Fruit fly (Drosophila melanogaster) whole organism, embryonic: ENCODE data around the gene CG31816.

Experiments
- Atf6 ChIP-seq: fragments of 200-800 bp; sonication (Bioruptor generic); IDR thresholded peaks from 2 replicates; pipeline ENCODE4 v1.3.6; 2022; ENCODE audit warnings: missing biosample characterization, missing genetic modification characterization
- B-H1 ChIP-seq: fragments of 200-800 bp; sonication (Bioruptor generic); IDR thresholded peaks from 3 replicates; pipeline ENCODE4 v1.3.6; 2022; ENCODE audit warnings: missing biosample characterization, missing genetic modification characterization
- B-H2 ChIP-seq: fragments of 200-800 bp; sonication (Bioruptor generic); optimal IDR thresholded peaks from 2 replicates; lab custom pipeline; 2018; ENCODE audit warnings: missing biosample characterization, mild to moderate bottlenecking, missing genetic modification characterization
- CG10209 ChIP-seq: fragments of 200-800 bp; sonication (Bioruptor generic); optimal IDR thresholded peaks from 3 replicates; lab custom pipeline; 2017; ENCODE audit warnings: missing biosample characterization, mild to moderate bottlenecking, missing genetic modification characterization, missing genetic modification reagents
- CG10321 ChIP-seq: fragments of 200-800 bp; sonication (Bioruptor generic); IDR thresholded peaks from 2 replicates; pipeline ENCODE4 v1.3.6; 2022; ENCODE audit warnings: missing biosample characterization, missing genetic modification characterization
- CG10959 ChIP-seq: fragments of 200-800 bp; sonication (Bioruptor generic); IDR thresholded peaks from 2 replicates; pipeline ENCODE4 v1.3.6; 2022; ENCODE audit warnings: missing biosample characterization, missing genetic modification characterization
- CG11085 ChIP-seq: fragments of 200-800 bp; sonication (Bioruptor generic); IDR thresholded peaks from 2 replicates; pipeline ENCODE4 v1.3.6; 2022; ENCODE audit warnings: missing biosample characterization, missing genetic modification characterization
- CG12071 ChIP-seq: fragments of 200-800 bp; sonication (Bioruptor generic); optimal IDR thresholded peaks from 3 replicates; lab custom pipeline; 2018; ENCODE audit warnings: missing biosample characterization, mild to moderate bottlenecking, missing genetic modification characterization
- CG12659 ChIP-seq: fragments of 200-800 bp; sonication (Bioruptor generic); optimal IDR thresholded peaks from 3 replicates; lab custom pipeline; 2017; ENCODE audit warnings: mild to moderate bottlenecking, missing biosample characterization, missing genetic modification reagents, missing genetic modification characterization
- CG13424 ChIP-seq: fragments of 200-800 bp; sonication (Bioruptor generic); optimal IDR thresholded peaks from 2 replicates; lab custom pipeline; 2019; ENCODE audit warnings: missing biosample characterization, mild to moderate bottlenecking, missing genetic modification characterization, moderate library complexity
- CG13894 ChIP-seq: fragments of 200-800 bp; sonication (Bioruptor generic); optimal IDR thresholded peaks from 3 replicates; lab custom pipeline; 2018; ENCODE audit warnings: missing biosample characterization, mild to moderate bottlenecking, missing genetic modification characterization, moderate library complexity
- CG1647 ChIP-seq: fragments of 200-800 bp; sonication (Bioruptor generic); optimal IDR thresholded peaks from 3 replicates; lab custom pipeline; 2016; ENCODE audit warnings: missing biosample characterization, missing genetic modification characterization
- CG17568 ChIP-seq: fragments of 200-800 bp; sonication (Bioruptor generic); optimal IDR thresholded peaks from 2 replicates; lab custom pipeline; 2018; ENCODE audit warnings: missing biosample characterization, mild to moderate bottlenecking, missing genetic modification characterization, moderate library complexity
- CG18764 ChIP-seq: fragments of 200-800 bp; sonication (Bioruptor generic); optimal IDR thresholded peaks from 3 replicates; lab custom pipeline; 2016; ENCODE audit warnings: missing biosample characterization, missing genetic modification characterization
- CG2116 ChIP-seq: fragments of 200-800 bp; sonication (Bioruptor generic); optimal IDR thresholded peaks from 3 replicates; lab custom pipeline; 2018; ENCODE audit warnings: missing biosample characterization, mild to moderate bottlenecking, missing genetic modification characterization
- CG2129 ChIP-seq: fragments of 200-800 bp; sonication (Bioruptor generic); IDR thresholded peaks from 2 replicates; pipeline ENCODE4 v1.3.6; 2022; ENCODE audit warnings: missing biosample characterization, missing genetic modification characterization; ENCODE audit not compliant: partially characterized antibody
- CG3163 ChIP-seq: fragments of 200-800 bp; sonication (Bioruptor generic); optimal IDR thresholded peaks from 3 replicates; lab custom pipeline; 2016; ENCODE audit warnings: missing biosample characterization, missing genetic modification characterization
- CG3281 ChIP-seq: fragments of 200-800 bp; sonication (Bioruptor generic); optimal IDR thresholded peaks from 3 replicates; lab custom pipeline; 2017; ENCODE audit warnings: missing biosample characterization, mild to moderate bottlenecking, missing genetic modification characterization
- CG33557 ChIP-seq: fragments of 200-800 bp; sonication (Bioruptor generic); optimal IDR thresholded peaks from 2 replicates; lab custom pipeline; 2019; ENCODE audit warnings: missing biosample characterization, mild to moderate bottlenecking, missing genetic modification characterization, moderate library complexity
- CG6654 ChIP-seq: fragments of 200-800 bp; sonication (Bioruptor generic); optimal IDR thresholded peaks from 2 replicates; lab custom pipeline; 2017; ENCODE audit warnings: missing biosample characterization, mild to moderate bottlenecking, missing genetic modification characterization
- CG9215 ChIP-seq: fragments of 200-800 bp; sonication (Bioruptor generic); IDR thresholded peaks from 2 replicates; pipeline ENCODE4 v1.3.6; 2022; ENCODE audit warnings: missing biosample characterization, missing genetic modification characterization
- Dref ChIP-seq: fragments of 200-800 bp; sonication (Bioruptor generic); IDR thresholded peaks from 2 replicates; pipeline ENCODE4 v1.3.6; 2022; ENCODE audit warnings: missing biosample characterization, missing genetic modification characterization
- Eip74EF ChIP-seq, 2 experiments: fragments of 200-800 bp in 1 of 2; fragments of >200 bp in 1 of 2; sonication (Bioruptor generic) in 1 of 2; optimal IDR thresholded peaks; 2 replicates each; lab custom pipeline; 2017 to 2019; ENCODE audit warnings: missing biosample characterization in 2 of 2, missing genetic modification characterization in 2 of 2, mild to moderate bottlenecking in 1 of 2, moderate library complexity in 1 of 2
- Elba2 ChIP-seq: fragments of 200-800 bp; sonication (Bioruptor generic); optimal IDR thresholded peaks from 3 replicates; lab custom pipeline; 2016; ENCODE audit warnings: missing biosample characterization, missing genetic modification characterization
- Fer3 ChIP-seq: fragments of 200-800 bp; sonication (Bioruptor generic); optimal IDR thresholded peaks from 2 replicates; lab custom pipeline; 2018; ENCODE audit warnings: missing biosample characterization, mild to moderate bottlenecking, missing genetic modification characterization, moderate library complexity
- Gug ChIP-seq: fragments of 200-800 bp; sonication (Bioruptor generic); IDR thresholded peaks from 4 replicates; pipeline ENCODE4 v1.3.6; 2022; ENCODE audit warnings: missing biosample characterization, missing genetic modification characterization
- Hr39 ChIP-seq: fragments of >200 bp; optimal IDR thresholded peaks from 2 replicates; lab custom pipeline; 2017
- Lim3 ChIP-seq: fragments of 200-800 bp; sonication (Bioruptor generic); IDR thresholded peaks from 2 replicates; pipeline ENCODE4 v1.3.6; 2022; ENCODE audit warnings: missing biosample characterization, missing genetic modification characterization
- NC2α ChIP-seq: fragments of 200-800 bp; sonication (Bioruptor generic); optimal IDR thresholded peaks from 2 replicates; lab custom pipeline; 2016; ENCODE audit warnings: missing biosample characterization, missing genetic modification characterization
- Sry-β ChIP-seq: fragments of 200-800 bp; sonication (Bioruptor generic); optimal IDR thresholded peaks from 2 replicates; lab custom pipeline; 2018; ENCODE audit warnings: missing biosample characterization, mild to moderate bottlenecking, missing genetic modification characterization, moderate library complexity
- Stat92E ChIP-seq, 3 experiments: fragments of >200 bp in 2 of 3; fragments of 200-800 bp in 1 of 3; sonication (Bioruptor generic) in 1 of 3; optimal IDR thresholded peaks; 2 replicates each; lab custom pipeline; 2017 to 2019; ENCODE audit warnings: missing biosample characterization in 3 of 3, missing genetic modification characterization in 3 of 3, mild to moderate bottlenecking in 1 of 3, moderate library complexity in 1 of 3
- amos ChIP-seq: fragments of 200-800 bp; sonication (Bioruptor generic); IDR thresholded peaks from 2 replicates; pipeline ENCODE4 v1.3.6; 2022; ENCODE audit warnings: missing biosample characterization, missing genetic modification characterization; ENCODE audit not compliant: partially characterized antibody
- ase ChIP-seq: fragments of 200-800 bp; sonication (Bioruptor generic); IDR thresholded peaks from 3 replicates; pipeline ENCODE4 v1.3.6; 2022; ENCODE audit warnings: missing biosample characterization, missing genetic modification characterization
- chif ChIP-seq, 2 experiments: fragments of 200-800 bp; sonication (Bioruptor generic); optimal IDR thresholded peaks; 3 replicates each; lab custom pipeline; 2016; ENCODE audit warnings: missing biosample characterization in 2 of 2, missing genetic modification characterization in 2 of 2
- chinmo ChIP-seq: fragments of 200-800 bp; sonication (Bioruptor generic); IDR thresholded peaks from 4 replicates; pipeline ENCODE4 v1.3.6; 2022; ENCODE audit warnings: missing biosample characterization, missing genetic modification characterization; ENCODE audit not compliant: partially characterized antibody
- chn ChIP-seq: fragments of 200-800 bp; sonication (Bioruptor generic); optimal IDR thresholded peaks from 2 replicates; lab custom pipeline; 2016; ENCODE audit warnings: missing biosample characterization, missing genetic modification characterization
- corto ChIP-seq: fragments of 200-800 bp; sonication (Bioruptor generic); optimal IDR thresholded peaks from 2 replicates; lab custom pipeline; 2016; ENCODE audit warnings: missing biosample characterization, mild to moderate bottlenecking, missing genetic modification characterization, moderate library complexity
- dmrt11E ChIP-seq: fragments of 200-800 bp; sonication (Bioruptor generic); optimal IDR thresholded peaks from 3 replicates; lab custom pipeline; 2018; ENCODE audit warnings: missing biosample characterization, mild to moderate bottlenecking, missing genetic modification characterization, moderate library complexity
- dpn ChIP-seq, 2 experiments: fragments of 200-800 bp; sonication (Bioruptor generic); optimal IDR thresholded peaks; 3 replicates each; lab custom pipeline; 2016; ENCODE audit warnings: missing biosample characterization in 2 of 2, missing genetic modification characterization in 2 of 2
- emc ChIP-seq: fragments of 200-800 bp; sonication (Bioruptor generic); optimal IDR thresholded peaks from 2 replicates; lab custom pipeline; 2016; ENCODE audit warnings: missing biosample characterization, missing genetic modification characterization
- eyg ChIP-seq: fragments of 200-800 bp; sonication (Bioruptor generic); optimal IDR thresholded peaks from 3 replicates; lab custom pipeline; 2016; ENCODE audit warnings: missing biosample characterization, missing genetic modification characterization
- hb ChIP-seq: fragments of 200-800 bp; sonication (Bioruptor generic); IDR thresholded peaks from 3 replicates; pipeline ENCODE4 v1.3.6; 2022; ENCODE audit warnings: missing biosample characterization, missing genetic modification characterization; ENCODE audit not compliant: partially characterized antibody
- luna ChIP-seq: fragments of 200-800 bp; sonication (Bioruptor generic); optimal IDR thresholded peaks from 2 replicates; lab custom pipeline; 2016; ENCODE audit warnings: missing biosample characterization, missing genetic modification characterization
- nmo ChIP-seq: fragments of 200-800 bp; sonication (Bioruptor generic); optimal IDR thresholded peaks from 2 replicates; lab custom pipeline; 2018; ENCODE audit warnings: missing biosample characterization, mild to moderate bottlenecking, missing genetic modification characterization, moderate library complexity
- onecut ChIP-seq: fragments of 200-800 bp; sonication (Bioruptor generic); IDR thresholded peaks from 2 replicates; pipeline ENCODE4 v1.3.6; 2022; ENCODE audit warnings: missing biosample characterization, missing genetic modification characterization
- run ChIP-seq: fragments of 200-800 bp; sonication (Bioruptor generic); optimal IDR thresholded peaks from 3 replicates; lab custom pipeline; 2018; ENCODE audit warnings: missing biosample characterization, mild to moderate bottlenecking, missing genetic modification characterization
- so ChIP-seq: fragments of 200-800 bp; sonication (Bioruptor generic); IDR thresholded peaks from 3 replicates; pipeline ENCODE4 v1.3.6; 2022; ENCODE audit warnings: missing biosample characterization, missing genetic modification characterization
- sqz ChIP-seq: fragments of 200-800 bp; sonication (Bioruptor generic); optimal IDR thresholded peaks from 3 replicates; lab custom pipeline; 2018; ENCODE audit warnings: missing biosample characterization, mild to moderate bottlenecking, missing genetic modification characterization
- trem ChIP-seq: fragments of 200-800 bp; optimal IDR thresholded peaks from 3 replicates; lab custom pipeline; 2019; ENCODE audit warnings: missing biosample characterization, mild to moderate bottlenecking, missing genetic modification characterization, moderate library complexity

The CG31816 gene

dm6 chr2L:16532702-16533385 is 9.5 kb upstream of the CG31816 start, which contains the start of gene CG5953 (continued):
- TF ChIP-seq CG10321 = peak; percentile 77
- TF ChIP-seq so (GFP tag; lab: Robert Waterston, UW) = peak; percentile 96
- peak; percentile 97 for TF ChIP-seq Fer3 (tag; lab: Kevin White, UChicago)
- TF ChIP-seq CG12659 (GFP tag; lab: Kevin White, UChicago) = peak; percentile 98
- TF ChIP-seq Eip74EF (GFP tag; optimal IDR thresholded peaks at IDR 0.05; lab: Kevin White, UChicago) = peak in 1 of 2 experiments; percentile 97
- peak; percentile 82 for TF ChIP-seq CG1647 (GFP tag; lab: Kevin White, UChicago)
- peak; percentile 93 for TF ChIP-seq chn (GFP tag; lab: Kevin White, UChicago)
- TF ChIP-seq CG12071 = peak; percentile 93
- TF ChIP-seq CG13894 (tag; lab: Kevin White, UChicago) = peak; percentile 88
- TF ChIP-seq trem (tag; lab: Kevin White, UChicago) = peak; percentile 95
- peak; percentile 76 for TF ChIP-seq luna
- TF ChIP-seq B-H1 = peak; percentile 94
- peak; percentile 96 for TF ChIP-seq CG10209 (GFP tag; lab: Kevin White, UChicago)
- peak; percentile 98 for TF ChIP-seq CG3281 (GFP tag; lab: Kevin White, UChicago)
- TF ChIP-seq corto = peak; percentile 82
- peak; percentile 82 for TF ChIP-seq emc (GFP tag; lab: Kevin White, UChicago)
- peak; percentile 95 for TF ChIP-seq Gug (GFP tag; lab: Robert Waterston, UW)
- peak; percentile 93 to 95 for TF ChIP-seq chif (GFP tag; optimal IDR thresholded peaks at IDR 0.05; lab: Kevin White, UChicago)
- peak; percentile 80 for TF ChIP-seq CG2116 (GFP tag; lab: Kevin White, UChicago)
- peak; percentile 91 for TF ChIP-seq CG10959 (GFP tag; lab: Robert Waterston, UW)
- peak; percentile 97 for TF ChIP-seq Atf6
- peak; percentile 94 for TF ChIP-seq dpn (GFP tag; optimal IDR thresholded peaks at IDR 0.05; lab: Kevin White, UChicago)
- TF ChIP-seq sqz (GFP tag; lab: Kevin White, UChicago) = peak; percentile 100
- TF ChIP-seq CG13424 (tag; lab: Kevin White, UChicago) = peak; percentile 98
- TF ChIP-seq ase (GFP tag; lab: Robert Waterston, UW) = peak; percentile 93
- peak; percentile 88 for TF ChIP-seq CG6654 (GFP tag; lab: Kevin White, UChicago)
- TF ChIP-seq CG2129 (GFP tag; lab: Robert Waterston, UW) = no peak
- TF ChIP-seq amos (GFP tag; lab: Robert Waterston, UW) = no peak; the same call in 1 of the 2 replicates
- peak; percentile 90 for TF ChIP-seq CG33557 (GFP tag; lab: Kevin White, UChicago)
- peak; percentile 94 for TF ChIP-seq CG9215
- peak; percentile 36 for TF ChIP-seq Elba2 (GFP tag; lab: Kevin White, UChicago)
- TF ChIP-seq Sry-β (GFP tag; lab: Kevin White, UChicago) = peak; percentile 36
- peak; percentile 90 for TF ChIP-seq onecut (GFP tag; lab: Robert Waterston, UW)
- peak; percentile 95 for TF ChIP-seq dmrt11E (tag; lab: Kevin White, UChicago)
- no peak for TF ChIP-seq Dref
- peak; percentile 98 for TF ChIP-seq nmo (GFP tag; lab: Kevin White, UChicago)
- TF ChIP-seq B-H2 (GFP tag; lab: Kevin White, UChicago) = peak; percentile 81
- peak; percentile 79 for TF ChIP-seq eyg (GFP tag; lab: Kevin White, UChicago)
- TF ChIP-seq CG3163 (GFP tag; lab: Kevin White, UChicago) = peak; percentile 98
- TF ChIP-seq hb (GFP tag; lab: Robert Waterston, UW) = no peak
- TF ChIP-seq NC2α (GFP tag; lab: Kevin White, UChicago) = peak; percentile 82
- peak; percentile 92 for TF ChIP-seq CG11085 (GFP tag; lab: Robert Waterston, UW)
- TF ChIP-seq run (tag; lab: Kevin White, UChicago) = peak; percentile 95
- peak in 1 of 3 experiments; percentile 96 for TF ChIP-seq Stat92E (GFP tag; optimal IDR thresholded peaks at IDR 0.05; lab: Kevin White, UChicago)
- peak; percentile 96 for TF ChIP-seq CG17568 (GFP tag; lab: Kevin White, UChicago)
- peak; percentile 96 for TF ChIP-seq chinmo (GFP tag; lab: Robert Waterston, UW)
- TF ChIP-seq Lim3 = peak; percentile 91
- TF ChIP-seq Hr39 (lab: Kevin White, UChicago) = no peak
- peak; percentile 86 for TF ChIP-seq CG18764
